Fruit fly (Drosophila melanogaster) whole organism, wandering third instar larva: ENCODE results near the gene CG15014.

Experiments used
- Abd-B ChIP-seq: fragments of >200 bp; optimal IDR thresholded peaks from 2 replicates; lab custom pipeline; 2017; ENCODE audit warnings: missing biosample characterization, missing genetic modification characterization
- CG9705 ChIP-seq: fragments of 200-800 bp; sonication (Bioruptor generic); optimal IDR thresholded peaks from 2 replicates; lab custom pipeline; 2018; ENCODE audit warnings: missing biosample characterization, mild to moderate bottlenecking, missing genetic modification characterization
- CrebA ChIP-seq: fragments of 200-800 bp; sonication (Bioruptor generic); optimal IDR thresholded peaks from 2 replicates; lab custom pipeline; 2016; ENCODE audit warnings: missing biosample characterization, mild to moderate bottlenecking, missing genetic modification characterization, borderline replicate concordance
- Dfd ChIP-seq: fragments of >200 bp; optimal IDR thresholded peaks from 2 replicates; lab custom pipeline; 2017; ENCODE audit warnings: missing biosample characterization, missing genetic modification characterization
- Dif ChIP-seq: fragments of 200-275, 200-300 bp; sonication (Bioruptor generic); optimal IDR thresholded peaks from 2 replicates; lab custom pipeline; 2018; ENCODE audit warnings: missing biosample characterization, missing genetic modification characterization; ENCODE audit not compliant: partially characterized antibody
- GATAd ChIP-seq: sonication (Bioruptor generic); optimal IDR thresholded peaks from 2 replicates; lab custom pipeline; 2016; ENCODE audit warnings: missing biosample characterization, missing genetic modification characterization
- HLH106 ChIP-seq: fragments of 200-800 bp; optimal IDR thresholded peaks from 3 replicates; lab custom pipeline; 2019; ENCODE audit warnings: missing biosample characterization, mild to moderate bottlenecking, missing genetic modification characterization, moderate library complexity
- Hnf4 ChIP-seq: fragments of 200-800 bp; sonication (Bioruptor generic); optimal IDR thresholded peaks from 2 replicates; lab custom pipeline; 2016; ENCODE audit warnings: missing biosample characterization, mild to moderate bottlenecking, missing genetic modification characterization
- Hr83 ChIP-seq: fragments of 200-300 bp; sonication (Bioruptor generic); optimal IDR thresholded peaks from 2 replicates; lab custom pipeline; 2016; ENCODE audit warnings: missing biosample characterization, mild to moderate bottlenecking, missing genetic modification characterization, moderate library complexity; ENCODE audit not compliant: poor library complexity, severe bottlenecking
- Jra ChIP-seq: sonication (Bioruptor generic); optimal IDR thresholded peaks from 2 replicates; lab custom pipeline; 2016; ENCODE audit warnings: missing biosample characterization, missing genetic modification characterization
- Mio ChIP-seq: sonication (Bioruptor generic); optimal IDR thresholded peaks from 2 replicates; lab custom pipeline; 2016; ENCODE audit warnings: missing biosample characterization, missing genetic modification characterization
- Myc ChIP-seq: fragments of >200 bp; optimal IDR thresholded peaks from 2 replicates; lab custom pipeline; 2017
- N ChIP-seq: fragments of >200 bp; optimal IDR thresholded peaks from 2 replicates; lab custom pipeline; 2018; ENCODE audit warnings: missing biosample characterization, missing external identifiers, missing genetic modification characterization
- OdsH ChIP-seq: fragments of 200-800 bp; sonication (Bioruptor generic); optimal IDR thresholded peaks from 2 replicates; lab custom pipeline; 2016; ENCODE audit warnings: missing biosample characterization, mild to moderate bottlenecking, missing genetic modification characterization
- Rel ChIP-seq, 2 experiments: fragments of 200-800 bp; sonication (Bioruptor generic) in 1 of 2; optimal IDR thresholded peaks; 2 replicates in 1 of 2; 3 replicates in 1 of 2; lab custom pipeline; 2016 to 2019; ENCODE audit warnings: mild to moderate bottlenecking in 2 of 2, missing biosample characterization in 2 of 2, missing genetic modification characterization in 2 of 2, moderate library complexity in 1 of 2
- Sp1 ChIP-seq: fragments of 200-800 bp; sonication (Bioruptor generic); optimal IDR thresholded peaks from 3 replicates; lab custom pipeline; 2019; ENCODE audit warnings: missing biosample characterization, mild to moderate bottlenecking, missing genetic modification characterization, moderate library complexity
- Vsx2 ChIP-seq: fragments of 200-300, 225-300 bp; sonication (Bioruptor generic); optimal IDR thresholded peaks from 2 replicates; lab custom pipeline; 2018; ENCODE audit warnings: missing biosample characterization, missing genetic modification characterization; ENCODE audit not compliant: partially characterized antibody
- brk ChIP-seq: fragments of 200-800 bp; sonication (Bioruptor generic); optimal IDR thresholded peaks from 2 replicates; lab custom pipeline; 2016; ENCODE audit warnings: missing biosample characterization, mild to moderate bottlenecking, missing genetic modification characterization
- dl ChIP-seq, 2 experiments: fragments of 175-275, 200-275 bp in 1 of 2; fragments of 200-275 bp in 1 of 2; sonication (Bioruptor generic); optimal IDR thresholded peaks; lab custom pipeline; 2018; ENCODE audit warnings: mild to moderate bottlenecking in 2 of 2, missing biosample characterization in 2 of 2, missing genetic modification characterization in 2 of 2, moderate library complexity in 2 of 2; ENCODE audit not compliant: partially characterized antibody in 2 of 2, insufficient read depth in 1 of 2
- dmrt93B ChIP-seq: fragments of 200-800 bp; sonication (Bioruptor generic); optimal IDR thresholded peaks from 2 replicates; lab custom pipeline; 2018; ENCODE audit warnings: missing biosample characterization, mild to moderate bottlenecking, missing genetic modification characterization
- dsf ChIP-seq: sonication (Bioruptor generic); optimal IDR thresholded peaks from 2 replicates; lab custom pipeline; 2016; ENCODE audit warnings: missing biosample characterization, missing genetic modification characterization, borderline replicate concordance
- ey ChIP-seq: fragments of 200-800 bp; sonication (Bioruptor generic); optimal IDR thresholded peaks from 2 replicates; lab custom pipeline; 2016; ENCODE audit warnings: missing biosample characterization, missing genetic modification characterization
- fru ChIP-seq: fragments of 200-800 bp; sonication (Bioruptor generic); optimal IDR thresholded peaks from 3 replicates; lab custom pipeline; 2016; ENCODE audit warnings: missing biosample characterization, mild to moderate bottlenecking, missing genetic modification characterization
- jim ChIP-seq: fragments of 175-275, 200-325 bp; sonication (Bioruptor generic); optimal IDR thresholded peaks from 2 replicates; lab custom pipeline; 2016; ENCODE audit warnings: missing biosample characterization, mild to moderate bottlenecking, missing genetic modification characterization
- pan ChIP-seq: fragments of >200 bp; optimal IDR thresholded peaks from 2 replicates; lab custom pipeline; 2017
- psq ChIP-seq: fragments of 200-800 bp; sonication (Bioruptor generic); optimal IDR thresholded peaks from 3 replicates; lab custom pipeline; 2017; ENCODE audit warnings: missing biosample characterization, mild to moderate bottlenecking, missing genetic modification characterization, moderate library complexity
- rgr ChIP-seq: fragments of 200-800 bp; sonication (Bioruptor generic); optimal IDR thresholded peaks from 3 replicates; lab custom pipeline; 2016; ENCODE audit warnings: missing biosample characterization, mild to moderate bottlenecking, missing genetic modification characterization
- sage ChIP-seq: fragments of 200-800 bp; sonication (Bioruptor generic); optimal IDR thresholded peaks from 2 replicates; lab custom pipeline; 2016; ENCODE audit warnings: missing biosample characterization, mild to moderate bottlenecking, missing genetic modification characterization
- sv ChIP-seq: fragments of 200-800 bp; sonication (Bioruptor generic); optimal IDR thresholded peaks from 3 replicates; lab custom pipeline; 2016; ENCODE audit warnings: missing biosample characterization, missing genetic modification characterization
- tai ChIP-seq: sonication (Bioruptor generic); optimal IDR thresholded peaks from 2 replicates; lab custom pipeline; 2016; ENCODE audit warnings: missing biosample characterization, missing genetic modification characterization

CG15014 gene

dm6 chr3L:4313299-4313698 is 8.8 kb downstream of the CG15014 start, which contains the start of gene Claspin:
Claspin (plus strand) TSS chr3L:4313483.
- TF ChIP-seq Jra (GFP tag; lab: Kevin White, UChicago), result peak; percentile 18
- TF ChIP-seq Mio (GFP tag; lab: Kevin White, UChicago), result no peak
- no peak for TF ChIP-seq GATAd
- no peak for TF ChIP-seq Dif (GFP tag; lab: Kevin White, UChicago)
- TF ChIP-seq dmrt93B (GFP tag; lab: Kevin White, UChicago), result no peak
- no peak for TF ChIP-seq N (GFP tag; lab: Kevin White, UChicago)
- peak; percentile 42 for TF ChIP-seq OdsH (GFP tag; lab: Kevin White, UChicago)
- TF ChIP-seq sv (GFP tag; lab: Kevin White, UChicago), result peak; percentile 29
- TF ChIP-seq Vsx2 (GFP tag; lab: Kevin White, UChicago), result no peak
- no peak for TF ChIP-seq CrebA (GFP tag; lab: Kevin White, UChicago)
- TF ChIP-seq pan (lab: Kevin White, UChicago), result no peak
- TF ChIP-seq Rel (GFP tag; optimal IDR thresholded peaks at IDR 0.05; lab: Kevin White, UChicago), result no peak
- no peak for TF ChIP-seq Rel (tag; optimal IDR thresholded peaks at IDR 0.05; lab: Kevin White, UChicago)
- peak; percentile 16 for TF ChIP-seq HLH106 (tag; lab: Kevin White, UChicago)
- TF ChIP-seq ey (GFP tag; lab: Kevin White, UChicago), result peak; percentile 33
- TF ChIP-seq tai (GFP tag; lab: Kevin White, UChicago), result peak; percentile 57
- no peak for TF ChIP-seq Abd-B (GFP tag; lab: Kevin White, UChicago)
- TF ChIP-seq dsf (GFP tag; lab: Kevin White, UChicago), result peak; percentile 64
- TF ChIP-seq psq (GFP tag; lab: Kevin White, UChicago), result peak; percentile 25
- peak; percentile 72 for TF ChIP-seq rgr (GFP tag; lab: Kevin White, UChicago)
- TF ChIP-seq jim (GFP tag; lab: Kevin White, UChicago), result no peak
- peak; percentile 50 for TF ChIP-seq fru
- TF ChIP-seq brk (GFP tag; lab: Kevin White, UChicago), result no peak
- peak; percentile 75 for TF ChIP-seq Hnf4 (GFP tag; lab: Kevin White, UChicago)
- TF ChIP-seq Sp1 (GFP tag; lab: Kevin White, UChicago), result no peak
- TF ChIP-seq Hr83 (GFP tag; lab: Kevin White, UChicago), result peak; percentile 89
- TF ChIP-seq, all 38 proteins: peak for 12

- no peak for TF ChIP-seq sage
- TF ChIP-seq Jra (GFP tag; lab: Kevin White, UChicago), result no peak
- no peak for TF ChIP-seq Hr83 (GFP tag; lab: Kevin White, UChicago)
- TF ChIP-seq CG9705 (GFP tag; lab: Kevin White, UChicago), result no peak
- no peak for TF ChIP-seq dl (GFP tag; optimal IDR thresholded peaks at IDR 0.05; lab: Kevin White, UChicago; ENCODE audit: insufficient read depth in 1 of 2, partially characterized antibody in 2 of 2)
- no peak for TF ChIP-seq fru
- TF ChIP-seq Dfd, result no peak
- TF ChIP-seq pan (lab: Kevin White, UChicago), result no peak
- no peak for TF ChIP-seq Mio (GFP tag; lab: Kevin White, UChicago)
- no peak for TF ChIP-seq Hnf4 (GFP tag; lab: Kevin White, UChicago)
- TF ChIP-seq Rel (GFP tag; optimal IDR thresholded peaks at IDR 0.05; lab: Kevin White, UChicago), result no peak
- no peak for TF ChIP-seq Rel (tag; optimal IDR thresholded peaks at IDR 0.05; lab: Kevin White, UChicago)
- TF ChIP-seq HLH106 (tag; lab: Kevin White, UChicago), result no peak
- TF ChIP-seq CrebA (GFP tag; lab: Kevin White, UChicago), result no peak
- no peak for TF ChIP-seq jim (GFP tag; lab: Kevin White, UChicago)
Observed at dm6 chr3L:4310604-4311003, 11.5 kb downstream of the CG15014 start.

- TF ChIP-seq OdsH (GFP tag; lab: Kevin White, UChicago) (no peak), CG9705 (GFP tag; lab: Kevin White, UChicago) (no peak), dmrt93B (GFP tag; lab: Kevin White, UChicago) (no peak), HLH106 (tag; lab: Kevin White, UChicago) (no peak), brk (GFP tag; lab: Kevin White, UChicago) (no peak), Abd-B (GFP tag; lab: Kevin White, UChicago) (no peak), Mio (GFP tag; lab: Kevin White, UChicago) (no peak), Myc (lab: Kevin White, UChicago) (no peak), Vsx2 (GFP tag; lab: Kevin White, UChicago) (no peak), sage (no peak), Dif (GFP tag; lab: Kevin White, UChicago) (no peak), psq (GFP tag; lab: Kevin White, UChicago) (no peak)
Observed at dm6 chr3L:4307691-4308383, 14.2 kb downstream of the CG15014 start, which contains the start of gene dyl. dyl (minus strand) TSS chr3L:4307718.
